Fruit fly (Drosophila melanogaster) whole organism, embryonic: ENCODE measurements around the gene SPARC.

Experiments
- Aef1 ChIP-seq: fragments of 200-800 bp; sonication (Bioruptor generic); IDR thresholded peaks from 3 replicates; pipeline ENCODE4 v1.3.6; 2022; ENCODE audit warnings: missing biosample characterization, missing genetic modification characterization
- Antp ChIP-seq: fragments of 200-800 bp; sonication (Bioruptor generic); optimal IDR thresholded peaks from 3 replicates; lab custom pipeline; 2016; ENCODE audit warnings: missing biosample characterization, missing genetic modification characterization
- Atf6 ChIP-seq: fragments of 200-800 bp; sonication (Bioruptor generic); IDR thresholded peaks from 2 replicates; pipeline ENCODE4 v1.3.6; 2022; ENCODE audit warnings: missing biosample characterization, missing genetic modification characterization
- Awh ChIP-seq: fragments of 200-800 bp; sonication (Bioruptor generic); IDR thresholded peaks from 2 replicates; pipeline ENCODE4, ENCODE4 v1.3.6; 2022; ENCODE audit warnings: missing biosample characterization, missing genetic modification characterization
- CG11456 ChIP-seq: fragments of 200-800 bp; sonication (Bioruptor generic); IDR thresholded peaks from 3 replicates; pipeline ENCODE4 v1.3.6; 2022; ENCODE audit warnings: missing biosample characterization, missing genetic modification characterization
- CG12299 ChIP-seq: fragments of 200-800 bp; sonication (Bioruptor generic); optimal IDR thresholded peaks from 2 replicates; lab custom pipeline; 2018; ENCODE audit warnings: missing biosample characterization, mild to moderate bottlenecking, missing genetic modification characterization
- CG1233 ChIP-seq: fragments of 200-800 bp; sonication (Bioruptor generic); optimal IDR thresholded peaks from 4 replicates; lab custom pipeline; 2018; ENCODE audit warnings: missing biosample characterization, mild to moderate bottlenecking, missing genetic modification characterization
- CG15269 ChIP-seq: fragments of 200-800 bp; sonication (Bioruptor generic); optimal IDR thresholded peaks from 2 replicates; lab custom pipeline; 2018; ENCODE audit warnings: missing biosample characterization, mild to moderate bottlenecking, missing genetic modification characterization, moderate library complexity
- CG1647 ChIP-seq: fragments of 200-800 bp; sonication (Bioruptor generic); optimal IDR thresholded peaks from 3 replicates; lab custom pipeline; 2016; ENCODE audit warnings: missing biosample characterization, missing genetic modification characterization
- CG16863 ChIP-seq: fragments of 200-800 bp; sonication (Bioruptor generic); optimal IDR thresholded peaks from 3 replicates; lab custom pipeline; 2016; ENCODE audit warnings: missing biosample characterization, missing genetic modification characterization
- CG17328 ChIP-seq: fragments of 200-800 bp; sonication (Bioruptor generic); IDR thresholded peaks from 2 replicates; pipeline ENCODE4 v1.3.6; 2022; ENCODE audit warnings: missing biosample characterization, missing genetic modification characterization
- CG17359 ChIP-seq: fragments of 200-800 bp; sonication (Bioruptor generic); optimal IDR thresholded peaks from 3 replicates; lab custom pipeline; 2018; ENCODE audit warnings: missing biosample characterization, mild to moderate bottlenecking, missing genetic modification characterization, moderate library complexity
- CG17385 ChIP-seq: fragments of 200-800 bp; sonication (Bioruptor generic); optimal IDR thresholded peaks from 3 replicates; lab custom pipeline; 2018; ENCODE audit warnings: missing biosample characterization, mild to moderate bottlenecking, missing genetic modification characterization
- CG18599 ChIP-seq: fragments of 200-800 bp; sonication (Bioruptor generic); optimal IDR thresholded peaks from 3 replicates; lab custom pipeline; 2017; ENCODE audit warnings: missing biosample characterization, missing genetic modification characterization, mild to moderate bottlenecking, moderate library complexity, missing genetic modification reagents
- CG2678 ChIP-seq: fragments of 200-800 bp; sonication (Bioruptor generic); optimal IDR thresholded peaks from 3 replicates; lab custom pipeline; 2019; ENCODE audit warnings: missing biosample characterization, mild to moderate bottlenecking, missing genetic modification characterization, moderate library complexity
- CG9817 ChIP-seq: fragments of 200-800 bp; sonication (Bioruptor generic); optimal IDR thresholded peaks from 2 replicates; lab custom pipeline; 2018; ENCODE audit warnings: missing biosample characterization, mild to moderate bottlenecking, missing genetic modification characterization, moderate library complexity
- Drgx ChIP-seq: fragments of 200-800 bp; sonication (Bioruptor generic); IDR thresholded peaks from 2 replicates; pipeline ENCODE4 v1.3.6; 2022; ENCODE audit warnings: missing biosample characterization, missing genetic modification characterization
- E2f1 ChIP-seq: fragments of 200-800 bp; sonication (Bioruptor generic); IDR thresholded peaks from 2 replicates; pipeline ENCODE4 v1.3.6; 2022; ENCODE audit warnings: missing biosample characterization, missing genetic modification characterization
- Ets65A ChIP-seq: fragments of 200-800 bp; sonication (Bioruptor generic); peaks from one replicate; lab custom pipeline; 2016; ENCODE audit warnings: missing biosample characterization, missing genetic modification characterization
- HHEX ChIP-seq: fragments of 200-800 bp; sonication (Bioruptor generic); optimal IDR thresholded peaks from 3 replicates; lab custom pipeline; 2017; ENCODE audit warnings: missing biosample characterization, mild to moderate bottlenecking, missing genetic modification characterization, missing genetic modification reagents
- Hr51 ChIP-seq, 2 experiments: fragments of 200-800 bp; sonication (Bioruptor generic); optimal IDR thresholded peaks; 2 replicates in 1 of 2; 3 replicates in 1 of 2; lab custom pipeline; 2016 to 2018; ENCODE audit warnings: missing biosample characterization in 2 of 2, missing genetic modification characterization in 2 of 2, mild to moderate bottlenecking in 1 of 2, moderate library complexity in 1 of 2
- Mrtf ChIP-seq: fragments of 200-800 bp; sonication (Bioruptor generic); IDR thresholded peaks from 3 replicates; pipeline ENCODE4 v1.3.6; 2022; ENCODE audit warnings: missing biosample characterization, missing genetic modification characterization
- Nf-YC ChIP-seq: fragments of 200-800 bp; optimal IDR thresholded peaks from 3 replicates; lab custom pipeline; 2019; ENCODE audit warnings: missing biosample characterization, mild to moderate bottlenecking, missing genetic modification characterization, moderate library complexity
- Sox102F ChIP-seq: fragments of 200-800 bp; sonication (Bioruptor generic); optimal IDR thresholded peaks from 2 replicates; lab custom pipeline; 2018; ENCODE audit warnings: missing biosample characterization, mild to moderate bottlenecking, missing genetic modification characterization, moderate library complexity
- Tbp ChIP-seq: fragments of >200 bp; optimal IDR thresholded peaks from 2 replicates; lab custom pipeline; 2018; ENCODE audit warnings: missing biosample characterization, missing genetic modification characterization
- Xbp1 ChIP-seq: fragments of 200-800 bp; sonication (Bioruptor generic); optimal IDR thresholded peaks from 3 replicates; lab custom pipeline; 2016; ENCODE audit warnings: missing biosample characterization, mild to moderate bottlenecking, missing genetic modification characterization
- ap ChIP-seq: fragments of 200-800 bp; sonication (Bioruptor generic); IDR thresholded peaks from 2 replicates; pipeline ENCODE4 v1.3.6; 2022; ENCODE audit warnings: missing biosample characterization, missing genetic modification characterization
- az2 ChIP-seq: fragments of 200-800 bp; sonication (Bioruptor generic); optimal IDR thresholded peaks from 3 replicates; lab custom pipeline; 2016; ENCODE audit warnings: missing biosample characterization, missing genetic modification characterization
- bsh ChIP-seq, 2 experiments: fragments of 200-800 bp; sonication (Bioruptor generic); optimal IDR thresholded peaks; 2 replicates each; lab custom pipeline; 2017 to 2018; ENCODE audit warnings: mild to moderate bottlenecking in 2 of 2, missing biosample characterization in 2 of 2, missing genetic modification characterization in 2 of 2, moderate library complexity in 1 of 2
- cg ChIP-seq: fragments of 200-800 bp; sonication (Bioruptor generic); optimal IDR thresholded peaks from 3 replicates; lab custom pipeline; 2019; ENCODE audit warnings: missing biosample characterization, mild to moderate bottlenecking, missing genetic modification characterization, moderate library complexity
- croc ChIP-seq: fragments of 200-800 bp; sonication (Bioruptor generic); conservative IDR thresholded peaks from 3 replicates; pipeline ENCODE4 v1.3.6; 2022; ENCODE audit warnings: missing biosample characterization, missing genetic modification characterization
- dmrt11E ChIP-seq: fragments of 200-800 bp; sonication (Bioruptor generic); optimal IDR thresholded peaks from 3 replicates; lab custom pipeline; 2018; ENCODE audit warnings: missing biosample characterization, mild to moderate bottlenecking, missing genetic modification characterization, moderate library complexity
- emc ChIP-seq: fragments of 200-800 bp; sonication (Bioruptor generic); optimal IDR thresholded peaks from 2 replicates; lab custom pipeline; 2016; ENCODE audit warnings: missing biosample characterization, missing genetic modification characterization
- esg ChIP-seq: fragments of 200-800 bp; sonication (Bioruptor generic); conservative IDR thresholded peaks from 2 replicates; pipeline ENCODE4 v1.3.6; 2022; ENCODE audit warnings: missing biosample characterization, missing genetic modification characterization
- grau ChIP-seq: fragments of 200-800 bp; optimal IDR thresholded peaks from 3 replicates; lab custom pipeline; 2019; ENCODE audit warnings: missing biosample characterization, mild to moderate bottlenecking, missing genetic modification characterization, moderate library complexity
- ind ChIP-seq: fragments of 200-800 bp; sonication (Bioruptor generic); optimal IDR thresholded peaks from 3 replicates; lab custom pipeline; 2016; ENCODE audit warnings: missing biosample characterization, missing genetic modification characterization
- lilli ChIP-seq: fragments of 200-800 bp; sonication (Bioruptor generic); optimal IDR thresholded peaks from 3 replicates; lab custom pipeline; 2016; ENCODE audit warnings: missing biosample characterization, missing genetic modification characterization
- lmd ChIP-seq: fragments of 200-800 bp; sonication (Bioruptor generic); IDR thresholded peaks from 2 replicates; pipeline ENCODE4 v1.3.6; 2022; ENCODE audit warnings: missing biosample characterization, missing genetic modification characterization
- nom ChIP-seq: fragments of 200-800 bp; sonication (Bioruptor generic); optimal IDR thresholded peaks from 2 replicates; lab custom pipeline; 2017; ENCODE audit warnings: missing biosample characterization, missing genetic modification characterization, mild to moderate bottlenecking, moderate library complexity, missing genetic modification reagents
- peb ChIP-seq: fragments of 200-800 bp; sonication (Bioruptor generic); IDR thresholded peaks from 2 replicates; pipeline ENCODE4 v1.3.6; 2022; ENCODE audit warnings: missing biosample characterization, missing genetic modification characterization
- pfk ChIP-seq: fragments of 200-800 bp; sonication (Bioruptor generic); optimal IDR thresholded peaks from 2 replicates; lab custom pipeline; 2018; ENCODE audit warnings: missing biosample characterization, mild to moderate bottlenecking, missing genetic modification characterization, moderate library complexity
- row ChIP-seq: fragments of 200-800 bp; sonication (Bioruptor generic); IDR thresholded peaks from 3 replicates; pipeline ENCODE4 v1.3.6; 2022; ENCODE audit warnings: missing biosample characterization, missing genetic modification characterization
- run ChIP-seq: fragments of 200-800 bp; sonication (Bioruptor generic); optimal IDR thresholded peaks from 3 replicates; lab custom pipeline; 2018; ENCODE audit warnings: missing biosample characterization, mild to moderate bottlenecking, missing genetic modification characterization
- scrt ChIP-seq: fragments of 200-800 bp; sonication (Bioruptor generic); optimal IDR thresholded peaks from 2 replicates; lab custom pipeline; 2018; ENCODE audit warnings: missing biosample characterization, mild to moderate bottlenecking, missing genetic modification characterization, moderate library complexity
- slbo ChIP-seq: fragments of 200-800 bp; sonication (Bioruptor generic); IDR thresholded peaks from 2 replicates; pipeline ENCODE4 v1.3.6; 2022; ENCODE audit warnings: missing biosample characterization, missing genetic modification characterization
- stc ChIP-seq: fragments of 200-800 bp; sonication (Bioruptor generic); IDR thresholded peaks from 2 replicates; pipeline ENCODE4 v1.3.6; 2022; ENCODE audit warnings: missing biosample characterization, missing genetic modification characterization
- tin ChIP-seq: fragments of 200-800 bp; sonication (Bioruptor generic); optimal IDR thresholded peaks from 3 replicates; lab custom pipeline; 2016; ENCODE audit warnings: missing biosample characterization, missing genetic modification characterization
- unc-4 ChIP-seq: fragments of 200-800 bp; sonication (Bioruptor generic); IDR thresholded peaks from 2 replicates; pipeline ENCODE4 v1.3.6; 2022; ENCODE audit warnings: missing biosample characterization, missing genetic modification characterization; ENCODE audit not compliant: partially characterized antibody
- vvl ChIP-seq: fragments of 200-800 bp; sonication (Bioruptor generic); IDR thresholded peaks from 2 replicates; pipeline ENCODE4 v1.3.6; 2022; ENCODE audit warnings: missing biosample characterization, missing genetic modification characterization
- zen ChIP-seq: fragments of 200-800 bp; sonication (Bioruptor generic); optimal IDR thresholded peaks from 3 replicates; lab custom pipeline; 2018; ENCODE audit warnings: missing biosample characterization, mild to moderate bottlenecking, missing genetic modification characterization, moderate library complexity

SPARC gene

DNA sequence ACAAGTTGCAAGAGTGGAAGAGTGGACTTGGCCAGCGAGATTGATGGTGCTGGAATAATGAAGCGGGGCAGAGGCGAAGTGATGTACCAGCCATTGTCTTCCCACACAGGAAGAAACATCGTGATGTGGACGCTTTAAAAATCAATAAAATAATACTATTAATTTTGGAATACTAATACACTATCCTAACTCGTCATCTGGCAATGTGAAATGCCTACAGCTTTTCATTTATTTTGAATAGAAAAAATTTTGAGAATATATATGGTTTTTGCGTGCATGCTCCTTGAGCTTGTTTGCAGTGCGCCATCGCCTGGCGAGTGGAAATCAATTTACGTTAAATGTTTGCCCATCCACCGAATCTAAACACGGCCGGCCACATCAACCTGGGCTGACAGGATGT lies 39.9 kb downstream of the SPARC start:
- TF ChIP-seq Nf-YC (no peak), CG12299 (tag; lab: Kevin White, UChicago) (no peak), scrt (GFP tag; lab: Kevin White, UChicago) (no peak), Drgx (GFP tag; lab: Robert Waterston, UW) (peak; percentile 15; the same call in 1 of the 2 replicates), CG17328 (GFP tag; lab: Robert Waterston, UW) (no peak), bsh (GFP tag; optimal IDR thresholded peaks at IDR 0.05; lab: Kevin White, UChicago) (peak in 1 of 2 experiments; percentile 37), run (tag; lab: Kevin White, UChicago) (no peak), Mrtf (GFP tag; lab: Robert Waterston, UW) (no peak), pfk (GFP tag; lab: Kevin White, UChicago) (no peak), Awh (GFP tag; lab: Robert Waterston, UW) (no peak), stc (GFP tag; lab: Robert Waterston, UW) (no peak), E2f1 (GFP tag; lab: Robert Waterston, UW) (no peak), unc-4 (GFP tag; lab: Robert Waterston, UW) (no peak), croc (no peak), CG11456 (GFP tag; lab: Robert Waterston, UW) (no peak), tin (GFP tag; lab: Kevin White, UChicago) (no peak)

DNA sequence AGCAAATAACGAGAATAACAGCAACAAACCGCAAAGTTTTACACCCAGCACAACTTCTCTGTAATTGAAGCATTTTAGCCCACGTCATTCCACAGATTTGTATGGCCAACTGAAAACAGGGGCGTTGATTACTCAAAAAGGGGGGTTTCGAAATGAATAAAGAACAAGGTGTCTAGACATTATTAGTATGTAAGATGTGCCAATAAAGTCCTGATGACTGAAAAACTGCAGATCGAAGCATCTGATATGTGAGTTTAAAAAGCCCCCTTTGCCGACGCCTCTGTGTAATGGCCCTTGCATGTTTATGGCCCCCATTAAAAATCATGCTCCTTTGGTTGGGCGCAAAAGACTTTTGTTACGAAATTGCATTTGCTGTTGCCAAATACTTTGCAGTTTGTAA lies 50.7 kb downstream of the SPARC start:
- TF ChIP-seq cg: no peak
- TF ChIP-seq slbo (GFP tag; lab: Robert Waterston, UW): peak; percentile 48
- TF ChIP-seq ind (GFP tag; lab: Kevin White, UChicago): peak; percentile 50
- TF ChIP-seq Sox102F (GFP tag; lab: Kevin White, UChicago): peak; percentile 69
- TF ChIP-seq bsh (GFP tag; optimal IDR thresholded peaks at IDR 0.05; lab: Kevin White, UChicago): peak; percentile 18 to 56
- peak; percentile 20 for TF ChIP-seq Antp
- TF ChIP-seq CG1233 (GFP tag; lab: Kevin White, UChicago): no peak
- peak; percentile 33 for TF ChIP-seq nom (GFP tag; lab: Kevin White, UChicago)
- TF ChIP-seq dmrt11E (tag; lab: Kevin White, UChicago): peak; percentile 26
- TF ChIP-seq esg (GFP tag; lab: Robert Waterston, UW): 0 out of 2 replicates have a peak, but pooled peaks have one; percentile 38
- TF ChIP-seq CG17385: peak; percentile 20
- TF ChIP-seq az2: peak; percentile 16
- TF ChIP-seq CG1647 (GFP tag; lab: Kevin White, UChicago): no peak
- TF ChIP-seq lilli (GFP tag; lab: Kevin White, UChicago): peak; percentile 30
- peak; percentile 42 for TF ChIP-seq CG2678 (tag; lab: Kevin White, UChicago)
- TF ChIP-seq Atf6 (GFP tag; lab: Robert Waterston, UW): no peak
- 0 out of 2 replicates have a peak, but pooled peaks have one; percentile 19 for TF ChIP-seq peb
- peak; percentile 34 for TF ChIP-seq grau (tag; lab: Kevin White, UChicago)
- TF ChIP-seq CG17359 (tag; lab: Kevin White, UChicago): peak; percentile 26
- peak; percentile 31; the same call in 1 of the 2 replicates for TF ChIP-seq lmd (GFP tag; lab: Robert Waterston, UW)
- TF ChIP-seq Tbp (GFP tag; lab: Kevin White, UChicago): no peak
- 0 out of 2 replicates have a peak, but pooled peaks have one; percentile 15 for TF ChIP-seq ap (GFP tag; lab: Robert Waterston, UW)
- peak; percentile 93 for TF ChIP-seq Ets65A (GFP tag; lab: Kevin White, UChicago)
- TF ChIP-seq CG18599 (GFP tag; lab: Kevin White, UChicago): peak; percentile 34
- TF ChIP-seq zen (tag; lab: Kevin White, UChicago): peak; percentile 15
- peak; percentile 54; the same call in 2 of the 3 replicates for TF ChIP-seq row (GFP tag; lab: Robert Waterston, UW)
- TF ChIP-seq Xbp1 (GFP tag; lab: Kevin White, UChicago): peak; percentile 37
- TF ChIP-seq emc (GFP tag; lab: Kevin White, UChicago): no peak
- peak; percentile 58 for TF ChIP-seq CG15269 (tag; lab: Kevin White, UChicago)
- TF ChIP-seq CG9817: peak; percentile 14
- TF ChIP-seq vvl (GFP tag; lab: Robert Waterston, UW): peak; percentile 49
- TF ChIP-seq Hr51 (GFP tag; optimal IDR thresholded peaks at IDR 0.05; lab: Kevin White, UChicago): peak in 1 of 2 experiments; percentile 45
- TF ChIP-seq HHEX: peak; percentile 16
- peak; percentile 27; the same call in 1 of the 3 replicates for TF ChIP-seq Aef1 (GFP tag; lab: Robert Waterston, UW)
- peak; percentile 2 for TF ChIP-seq CG16863 (GFP tag; lab: Kevin White, UChicago)
